Worm (Caenorhabditis elegans) whole organism, L4 larva: ENCODE data around the gene old-2.

Experiments used
- egl-27 ChIP-seq: sonication (generic microtip); optimal IDR thresholded peaks from 3 replicates; lab custom pipeline; 2017; ENCODE audit warnings: missing biosample characterization, missing genetic modification reagents, missing genetic modification characterization
- hlh-30 ChIP-seq: sonication (generic microtip); optimal IDR thresholded peaks from 2 replicates; lab custom pipeline; 2017; ENCODE audit warnings: antibody characterized with exemption, mild to moderate bottlenecking, missing genetic modification characterization, missing compliant biosample characterization; ENCODE audit not compliant: insufficient read depth
- lin-13 ChIP-seq: fragments of 150-350 bp; optimal IDR thresholded peaks from 2 replicates; lab custom pipeline; 2014; ENCODE audit warnings: missing biosample characterization, missing genetic modification reagents, missing genetic modification characterization
- madf-9 ChIP-seq: fragments of 200-800 bp; sonication (Bioruptor generic); conservative IDR thresholded peaks from 2 replicates; pipeline ENCODE4 v1.3.6; 2022; ENCODE audit warnings: missing genetic modification reagents, missing genetic modification characterization, missing compliant biosample characterization
- nhr-237 ChIP-seq: sonication (generic microtip); optimal IDR thresholded peaks from 2 replicates; lab custom pipeline; 2017; ENCODE audit warnings: missing biosample characterization, missing genetic modification characterization
- nhr-41 ChIP-seq: fragments of 200-800 bp; sonication (Bioruptor generic); IDR thresholded peaks from 2 replicates; pipeline ENCODE4 v1.3.6; 2022; ENCODE audit warnings: missing genetic modification reagents, missing genetic modification characterization, missing compliant biosample characterization
- zag-1 ChIP-seq: fragments of 150-350 bp; optimal IDR thresholded peaks from 2 replicates; lab custom pipeline; 2014; ENCODE audit warnings: missing biosample characterization, missing genetic modification characterization

DNA sequence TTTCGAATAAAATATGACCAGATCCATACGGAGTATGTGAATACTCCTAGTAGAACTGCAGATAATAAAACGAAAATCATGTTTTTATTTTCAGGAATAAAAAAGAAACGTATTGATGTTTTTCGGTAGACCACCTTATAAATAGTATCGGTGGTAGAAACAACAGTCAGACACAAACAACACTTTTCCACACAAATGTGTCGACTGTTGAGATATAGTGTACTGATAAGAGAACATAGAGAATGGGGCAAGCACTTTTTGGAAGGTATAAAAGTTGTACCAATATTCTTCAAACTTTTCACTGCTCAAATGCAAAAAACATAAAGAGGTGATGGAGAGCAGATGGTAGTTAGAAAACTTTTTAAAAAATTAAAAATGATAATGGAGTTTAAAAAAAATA is 46.8 kb downstream of the old-2 start, which contains the start of gene cyp-13A6:
- no peak for TF ChIP-seq madf-9
- no peak for TF ChIP-seq nhr-41 (GFP tag; lab: Robert Waterston, UW)
- TF ChIP-seq egl-27 (tag; lab: Kevin White, UChicago), result no peak
- no peak for TF ChIP-seq lin-13 (GFP tag; lab: Kevin White, UChicago)
- TF ChIP-seq nhr-237 (tag; lab: Kevin White, UChicago), result no peak
- no peak for TF ChIP-seq zag-1 (tag; lab: Kevin White, UChicago)
- no peak for TF ChIP-seq hlh-30
